Fruit fly (Drosophila melanogaster) whole organism: ENCODE results near the gene CG3123.

Source experiments
- CG8478 ChIP-seq: fragments of >200 bp; optimal IDR thresholded peaks from 2 replicates; lab custom pipeline; 2018; ENCODE audit warnings: inconsistent platforms
- Dll ChIP-seq: fragments of >200 bp; optimal IDR thresholded peaks from 2 replicates; lab custom pipeline; 2017
- EcR ChIP-seq, 2 experiments: fragments of >200 bp; optimal IDR thresholded peaks; 2 replicates each; lab custom pipeline; 2017; ENCODE audit warnings: missing biosample characterization in 2 of 2, missing genetic modification characterization in 2 of 2, missing genetic modification reagents in 2 of 2
- pan ChIP-seq: fragments of >200 bp; optimal IDR thresholded peaks from 2 replicates; lab custom pipeline; 2017
- psq ChIP-seq: fragments of >200 bp; optimal IDR thresholded peaks from 2 replicates; lab custom pipeline; 2017
- usp ChIP-seq: fragments of >200 bp; optimal IDR thresholded peaks from 2 replicates; lab custom pipeline; 2017; ENCODE audit warnings: missing biosample characterization, missing genetic modification characterization, mixed read lengths

The CG3123 gene

DNA sequence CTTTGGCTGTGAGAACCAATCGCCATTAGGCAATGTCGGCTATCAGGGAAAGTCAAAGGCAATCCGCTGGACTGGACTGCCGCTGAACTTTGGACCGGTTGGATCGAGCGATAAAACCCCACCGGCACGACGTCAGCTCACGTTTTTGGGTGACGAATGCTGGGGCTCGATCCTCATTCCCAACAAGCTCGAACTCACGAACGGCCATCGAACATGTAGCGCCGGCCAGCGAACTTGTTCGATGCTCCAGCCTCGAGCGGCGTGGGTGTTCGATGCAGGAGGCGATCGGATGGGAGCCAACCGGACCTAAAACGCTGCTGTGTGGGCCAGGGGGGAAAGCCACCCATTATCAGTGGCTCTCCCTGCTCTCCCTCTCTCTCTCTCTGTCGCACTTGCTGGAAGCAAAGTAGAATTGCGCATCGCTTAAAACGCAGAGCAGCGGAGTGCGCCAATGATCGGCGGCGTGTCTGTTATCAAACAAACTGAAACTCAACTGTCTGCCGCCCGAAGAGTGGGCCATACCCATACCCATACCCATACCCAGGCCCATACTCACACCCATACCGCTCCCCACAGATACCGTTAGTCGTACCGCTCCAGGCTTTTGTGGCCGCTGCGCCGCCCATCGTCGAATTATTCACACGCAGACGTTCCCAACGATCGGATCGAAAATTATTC lies 20.5 kb downstream of the CG3123 start, which contains the start of gene daw:
Gene daw, plus strand, starts transcription at position 628 of the 678 bp plus-strand sequence.
- no peak for TF ChIP-seq pan
- peak; percentile 8 for TF ChIP-seq Dll

dm6 chr2L:2802527-2802926 lies 22.8 kb downstream of the CG3123 start:
- TF ChIP-seq Dll (no peak), pan (no peak), EcR (GFP tag; optimal IDR thresholded peaks at IDR 0.05; lab: Kevin White, UChicago) (no peak), usp (GFP tag; lab: Kevin White, UChicago) (no peak), psq (lab: Kevin White, UChicago) (no peak), CG8478 (lab: Kevin White, UChicago) (no peak)

dm6 chr2L:2800956-2801776 lies 24.1 kb downstream of the CG3123 start:
- TF ChIP-seq usp (GFP tag; lab: Kevin White, UChicago) (no peak), pan (no peak), CG8478 (lab: Kevin White, UChicago) (no peak), psq (lab: Kevin White, UChicago) (no peak), Dll (no peak), EcR (GFP tag; optimal IDR thresholded peaks at IDR 0.05; lab: Kevin White, UChicago) (no peak)

- no peak for TF ChIP-seq EcR (GFP tag; optimal IDR thresholded peaks at IDR 0.05; lab: Kevin White, UChicago)
Observed at dm6 chr2L:2799909-2800478, 25.3 kb downstream of the CG3123 start, which contains the start of gene Syt1. TSS of gene Syt1 (minus strand) at chr2L:2799979.

- TF ChIP-seq CG8478 (lab: Kevin White, UChicago): no peak
- no peak for TF ChIP-seq psq (lab: Kevin White, UChicago)
- no peak for TF ChIP-seq EcR (GFP tag; optimal IDR thresholded peaks at IDR 0.05; lab: Kevin White, UChicago)
Observed at dm6 chr2L:2797186-2797585, 28.1 kb downstream of the CG3123 start.

dm6 chr2L:2782790-2783189 lies 42.5 kb downstream of the CG3123 start:
- TF ChIP-seq Dll (no peak), pan (no peak), EcR (GFP tag; optimal IDR thresholded peaks at IDR 0.05; lab: Kevin White, UChicago) (no peak), usp (GFP tag; lab: Kevin White, UChicago) (no peak), psq (lab: Kevin White, UChicago) (no peak), CG8478 (lab: Kevin White, UChicago) (no peak)
